Worm (Caenorhabditis elegans) whole organism, early embryonic: ENCODE measurements around the gene T01B7.5.

Experiments
- B0310.2 ChIP-seq: sonication (generic microtip); optimal IDR thresholded peaks from 2 replicates; lab custom pipeline; 2016; ENCODE audit warnings: mild to moderate bottlenecking, missing genetic modification characterization, missing compliant biosample characterization
- F13C5.2 ChIP-seq: sonication (generic microtip); optimal IDR thresholded peaks from 2 replicates; lab custom pipeline; 2017; ENCODE audit warnings: mild to moderate bottlenecking, missing genetic modification characterization, inconsistent platforms, missing compliant biosample characterization
- aly-1 ChIP-seq: sonication (generic microtip); optimal IDR thresholded peaks from 2 replicates; lab custom pipeline; 2016; ENCODE audit warnings: missing genetic modification characterization, missing compliant biosample characterization
- ama-1 ChIP-seq: fragments of 150-350 bp; optimal IDR thresholded peaks from 2 replicates; lab custom pipeline; 2014
- ceh-13 ChIP-seq: fragments of 200-800 bp; sonication (Bioruptor generic); optimal IDR thresholded peaks from 2 replicates; lab custom pipeline; 2018; ENCODE audit warnings: mild to moderate bottlenecking, missing genetic modification characterization, missing compliant biosample characterization
- ceh-36 ChIP-seq: sonication (generic microtip); optimal IDR thresholded peaks from 2 replicates; lab custom pipeline; 2016; ENCODE audit warnings: missing genetic modification characterization, inconsistent platforms, missing compliant biosample characterization
- ets-7 ChIP-seq: sonication (generic microtip); optimal IDR thresholded peaks from 2 replicates; lab custom pipeline; 2016; ENCODE audit warnings: missing genotype, missing genetic modification characterization, missing compliant biosample characterization
- flt-1 ChIP-seq: fragments of 200-800 bp; sonication (Bioruptor generic); IDR thresholded peaks from 2 replicates; pipeline ENCODE4 v1.3.6; 2022; ENCODE audit warnings: missing genetic modification characterization, missing compliant biosample characterization
- hmbx-1 ChIP-seq: sonication (generic microtip); optimal IDR thresholded peaks from 2 replicates; lab custom pipeline; 2016; ENCODE audit warnings: mild to moderate bottlenecking, missing genetic modification characterization, missing compliant biosample characterization
- hmg-4 ChIP-seq: fragments of 200-800 bp; sonication (Bioruptor generic); optimal IDR thresholded peaks from 2 replicates; lab custom pipeline; 2018; ENCODE audit warnings: mild to moderate bottlenecking, missing genetic modification characterization, missing compliant biosample characterization
- hnd-1 ChIP-seq: sonication (generic microtip); optimal IDR thresholded peaks from 2 replicates; lab custom pipeline; 2016; ENCODE audit warnings: missing genetic modification characterization, missing compliant biosample characterization
- pes-1 ChIP-seq: fragments of 200-800 bp; sonication (Bioruptor generic); IDR thresholded peaks from 2 replicates; pipeline ENCODE4 v1.3.6; 2022; ENCODE audit warnings: missing genetic modification reagents, missing genetic modification characterization, missing compliant biosample characterization
- scrt-1 ChIP-seq: fragments of 200-800 bp; sonication (Bioruptor generic); IDR thresholded peaks from 2 replicates; pipeline ENCODE4 v1.3.6; 2022; ENCODE audit warnings: missing genetic modification characterization, missing compliant biosample characterization
- sea-1 ChIP-seq: fragments of 200-800 bp; sonication (Bioruptor generic); conservative IDR thresholded peaks from 2 replicates; pipeline ENCODE4 v1.3.6; 2022; ENCODE audit warnings: missing genetic modification characterization, missing compliant biosample characterization
- tbx-11 ChIP-seq: fragments of 200-800 bp; sonication (Bioruptor generic); IDR thresholded peaks from 2 replicates; pipeline ENCODE4 v1.3.6; 2022; ENCODE audit warnings: missing genetic modification characterization, missing compliant biosample characterization
- tbx-37 ChIP-seq: fragments of 200-800 bp; sonication (Bioruptor generic); conservative IDR thresholded peaks from 2 replicates; pipeline ENCODE4 v1.3.6; 2022; ENCODE audit warnings: missing genetic modification reagents, missing genetic modification characterization, missing compliant biosample characterization
- tra-4 ChIP-seq: sonication (generic microtip); optimal IDR thresholded peaks from 2 replicates; lab custom pipeline; 2017; ENCODE audit warnings: missing genetic modification characterization, missing compliant biosample characterization

Gene T01B7.5

ce11 chrII:8743379-8744173 lies 26.9 kb downstream of the T01B7.5 start, which contains the start of gene mak-1:
Gene mak-1, plus strand, starts transcription at chrII:8744071.
- TF ChIP-seq hmg-4 (GFP tag; lab: Kevin White, UChicago) (peak; percentile 6), ets-7 (no peak)

- TF ChIP-seq hnd-1 (tag; lab: Kevin White, UChicago): no peak
- no peak for TF ChIP-seq B0310.2
- no peak for TF ChIP-seq ceh-13 (GFP tag; lab: Kevin White, UChicago)
- TF ChIP-seq tbx-37 (GFP tag; lab: Robert Waterston, UW): no peak
- TF ChIP-seq hmbx-1 (tag; lab: Kevin White, UChicago): no peak
- TF ChIP-seq ceh-36 (tag; lab: Kevin White, UChicago): no peak
- TF ChIP-seq tra-4 (tag; lab: Kevin White, UChicago): no peak
- TF ChIP-seq pes-1 (GFP tag; lab: Robert Waterston, UW): no peak
- TF ChIP-seq tbx-11 (GFP tag; lab: Robert Waterston, UW): no peak
- TF ChIP-seq scrt-1: no peak
- TF ChIP-seq ama-1 (lab: Kevin White, UChicago): no peak
- TF ChIP-seq sea-1 (GFP tag; lab: Robert Waterston, UW): no peak
- TF ChIP-seq ets-7: no peak
Observed at ce11 chrII:8744555-8745448, 28.2 kb downstream of the T01B7.5 start.

ce11 chrII:8745449-8746297 lies 29.0 kb downstream of the T01B7.5 start:
- no peak for TF ChIP-seq aly-1 (tag; lab: Kevin White, UChicago)
- TF ChIP-seq flt-1 (GFP tag; lab: Robert Waterston, UW): no peak
- no peak for TF ChIP-seq sea-1 (GFP tag; lab: Robert Waterston, UW)
- no peak for TF ChIP-seq tra-4 (tag; lab: Kevin White, UChicago)
- no peak for TF ChIP-seq hmg-4 (GFP tag; lab: Kevin White, UChicago)
- no peak for TF ChIP-seq ets-7
- TF ChIP-seq tbx-11 (GFP tag; lab: Robert Waterston, UW): no peak
- no peak for TF ChIP-seq F13C5.2
- TF ChIP-seq ceh-13 (GFP tag; lab: Kevin White, UChicago): no peak
- no peak for TF ChIP-seq hnd-1 (tag; lab: Kevin White, UChicago)
- no peak for TF ChIP-seq ama-1 (lab: Kevin White, UChicago)
- no peak for TF ChIP-seq hmbx-1 (tag; lab: Kevin White, UChicago)
- TF ChIP-seq tbx-37 (GFP tag; lab: Robert Waterston, UW): no peak
- TF ChIP-seq pes-1 (GFP tag; lab: Robert Waterston, UW): no peak
- TF ChIP-seq B0310.2: no peak
- no peak for TF ChIP-seq ceh-36 (tag; lab: Kevin White, UChicago)
- TF ChIP-seq scrt-1: no peak

ce11 chrII:8746298-8746775 lies 29.7 kb downstream of the T01B7.5 start:
- no peak for TF ChIP-seq ceh-36 (tag; lab: Kevin White, UChicago)

ce11 chrII:8747246-8747938 lies 30.8 kb downstream of the T01B7.5 start:
- TF ChIP-seq tbx-37 (GFP tag; lab: Robert Waterston, UW): no peak
- 0 out of 2 replicates have a peak, but pooled peaks have one; percentile 54 for TF ChIP-seq tbx-11 (GFP tag; lab: Robert Waterston, UW)
- 0 out of 2 replicates have a peak, but pooled peaks have one; percentile 21 for TF ChIP-seq sea-1 (GFP tag; lab: Robert Waterston, UW)

- TF ChIP-seq ets-7 (no peak), B0310.2 (no peak), F13C5.2 (peak; percentile 11), scrt-1 (peak; percentile 54; the same call in 1 of the 2 replicates), hmg-4 (GFP tag; lab: Kevin White, UChicago) (peak; percentile 73), ceh-13 (GFP tag; lab: Kevin White, UChicago) (no peak)
Observed at ce11 chrII:8747939-8748352, 31.3 kb downstream of the T01B7.5 start.

- no peak for TF ChIP-seq ceh-13 (GFP tag; lab: Kevin White, UChicago)
- TF ChIP-seq ama-1 (lab: Kevin White, UChicago): no peak
- no peak for TF ChIP-seq hnd-1 (tag; lab: Kevin White, UChicago)
- TF ChIP-seq flt-1 (GFP tag; lab: Robert Waterston, UW): no peak
- TF ChIP-seq ceh-36 (tag; lab: Kevin White, UChicago): no peak
- TF ChIP-seq tbx-37 (GFP tag; lab: Robert Waterston, UW): no peak
- TF ChIP-seq pes-1 (GFP tag; lab: Robert Waterston, UW): no peak
Observed at ce11 chrII:8748638-8749037, 32.0 kb downstream of the T01B7.5 start.
